Worm (Caenorhabditis elegans) whole organism, mixed stage, embryonic: ENCODE measurements around the gene R11D1.1.

Experiments used
- bed-3 ChIP-seq: fragments of 200-800 bp; sonication (Bioruptor generic); optimal IDR thresholded peaks from 3 replicates; lab custom pipeline; 2018; ENCODE audit warnings: mild to moderate bottlenecking, missing genetic modification characterization, moderate library complexity, missing compliant biosample characterization
- cnd-1 ChIP-seq: fragments of 200-800 bp; sonication (Bioruptor generic); optimal IDR thresholded peaks from 2 replicates; lab custom pipeline; 2018; ENCODE audit warnings: mild to moderate bottlenecking, missing genetic modification characterization, missing compliant biosample characterization
- flh-1 ChIP-seq: fragments of 200-800 bp; sonication (Bioruptor generic); optimal IDR thresholded peaks from 2 replicates; lab custom pipeline; 2018; ENCODE audit warnings: mild to moderate bottlenecking, missing genetic modification characterization, moderate library complexity, missing compliant biosample characterization
- lin-32 ChIP-seq: fragments of 200-800 bp; sonication (Bioruptor generic); optimal IDR thresholded peaks from 2 replicates; lab custom pipeline; 2018; ENCODE audit warnings: mild to moderate bottlenecking, missing genetic modification characterization, missing compliant biosample characterization
- lsy-2 ChIP-seq: fragments of 150-350 bp; optimal IDR thresholded peaks from 2 replicates; lab custom pipeline; 2014; ENCODE audit warnings: missing biosample characterization, missing genetic modification characterization
- nhr-2 ChIP-seq: fragments of 150-350 bp; optimal IDR thresholded peaks from 2 replicates; lab custom pipeline; 2014; ENCODE audit warnings: missing biosample characterization, missing genetic modification characterization
- nhr-237 ChIP-seq: fragments of 150-350 bp; optimal IDR thresholded peaks from 2 replicates; lab custom pipeline; 2014; ENCODE audit warnings: missing biosample characterization, missing genetic modification characterization
- nhr-28 ChIP-seq: fragments of 150-350 bp; optimal IDR thresholded peaks from 2 replicates; lab custom pipeline; 2014; ENCODE audit warnings: missing biosample characterization, missing genetic modification characterization
- pha-4 ChIP-seq: fragments of 150-350 bp; optimal IDR thresholded peaks from 2 replicates; lab custom pipeline; 2018; ENCODE audit warnings: missing biosample characterization, missing genetic modification reagents, missing genetic modification characterization
- snpc-4 ChIP-seq: fragments of 150-350 bp; optimal IDR thresholded peaks from 2 replicates; lab custom pipeline; 2014; ENCODE audit warnings: missing biosample characterization, missing genetic modification characterization
- unc-120 ChIP-seq: sonication (generic microtip); optimal IDR thresholded peaks from 2 replicates; lab custom pipeline; 2017; ENCODE audit warnings: missing genetic modification characterization, missing compliant biosample characterization; ENCODE audit not compliant: poor library complexity, severe bottlenecking
- unc-39 ChIP-seq: fragments of 150-350 bp; optimal IDR thresholded peaks from 2 replicates; lab custom pipeline; 2014; ENCODE audit warnings: missing biosample characterization, missing genetic modification characterization
- unc-62 ChIP-seq: fragments of 150-350 bp; optimal IDR thresholded peaks from 2 replicates; lab custom pipeline; 2014; ENCODE audit warnings: missing biosample characterization, missing genetic modification reagents, missing genetic modification characterization
- ztf-11 ChIP-seq: fragments of 150-350 bp; optimal IDR thresholded peaks from 2 replicates; lab custom pipeline; 2014; ENCODE audit warnings: missing biosample characterization, missing genetic modification characterization

DNA sequence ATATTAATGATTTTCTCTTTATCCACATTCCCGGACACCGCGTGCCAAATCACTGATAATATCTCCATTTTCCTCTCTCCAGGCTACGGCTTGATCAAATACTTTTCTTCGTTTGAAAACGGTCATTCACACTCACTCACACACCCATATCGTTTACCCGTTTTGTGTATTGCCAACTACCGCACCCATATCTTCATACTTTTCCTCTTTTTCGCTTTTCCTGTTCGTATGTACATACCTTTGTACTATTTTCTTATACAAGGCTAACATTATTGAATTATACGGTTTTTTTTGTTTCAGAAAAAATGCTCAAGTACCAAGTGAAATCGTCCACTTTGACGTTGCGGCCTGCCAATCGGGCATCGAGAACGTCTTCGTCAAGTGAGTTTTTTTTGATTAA is 36.3 kb upstream of the R11D1.1 start, which contains the start of gene W05B10.4:
- TF ChIP-seq nhr-2 (tag; lab: Kevin White, UChicago) (no peak), snpc-4 (tag; lab: Kevin White, UChicago) (no peak), lin-32 (no peak), ztf-11 (tag; lab: Kevin White, UChicago) (no peak), flh-1 (GFP tag; lab: Kevin White, UChicago) (no peak), unc-39 (tag; lab: Kevin White, UChicago) (no peak), nhr-237 (tag; lab: Kevin White, UChicago) (no peak), unc-62 (GFP tag; lab: Kevin White, UChicago) (no peak), bed-3 (no peak), cnd-1 (tag; lab: Kevin White, UChicago) (no peak), lsy-2 (tag; lab: Kevin White, UChicago) (no peak), nhr-28 (no peak), pha-4 (tag; lab: Kevin White, UChicago) (no peak), unc-120 (no peak)
